Worm (Caenorhabditis elegans) whole organism, young adult: ENCODE measurements around the gene scl-21.

Experiments
- F10E7.11 ChIP-seq: sonication (generic microtip); optimal IDR thresholded peaks from 2 replicates; lab custom pipeline; 2017; ENCODE audit warnings: mild to moderate bottlenecking, missing genetic modification characterization, moderate library complexity, missing compliant biosample characterization
- Y53G8AR.9 ChIP-seq: fragments of 200-800 bp; sonication (Bioruptor generic); conservative IDR thresholded peaks from 2 replicates; pipeline ENCODE4 v1.3.6; 2022; ENCODE audit warnings: missing genetic modification reagents, missing genetic modification characterization, missing compliant biosample characterization
- akir-1 ChIP-seq: fragments of 200-800 bp; sonication (Bioruptor generic); optimal IDR thresholded peaks from 2 replicates; lab custom pipeline; 2018; ENCODE audit warnings: mild to moderate bottlenecking, missing genetic modification characterization, moderate library complexity, missing compliant biosample characterization
- cebp-1 ChIP-seq, 2 experiments: fragments of 200-800 bp in 1 of 2; sonication (Bioruptor generic) in 1 of 2; sonication (generic microtip) in 1 of 2; IDR thresholded peaks in 1 of 2; optimal IDR thresholded peaks in 1 of 2; 2 replicates each; pipeline versions ENCODE4 v1.3.6 to Lab custom; 2017 to 2022; ENCODE audit warnings: missing compliant biosample characterization in 2 of 2, missing genetic modification characterization in 2 of 2, mild to moderate bottlenecking in 1 of 2, missing genetic modification reagents in 1 of 2, moderate library complexity in 1 of 2
- hmg-20 ChIP-seq: fragments of 200-800 bp; sonication (Bioruptor generic); IDR thresholded peaks from 2 replicates; pipeline ENCODE4 v1.3.6; 2022; ENCODE audit warnings: missing genetic modification reagents, missing genetic modification characterization, missing compliant biosample characterization
- lin-35 ChIP-seq, 3 experiments: fragments of 150-350 bp in 2 of 3; sonication (generic microtip) in 1 of 3; optimal IDR thresholded peaks; 2 replicates each; lab custom pipeline; 2014 to 2018; ENCODE audit warnings: missing biosample characterization in 3 of 3, missing genetic modification characterization in 3 of 3, missing genetic modification reagents in 3 of 3
- nhr-120 ChIP-seq: fragments of 200-800 bp; sonication (Bioruptor generic); IDR thresholded peaks from 2 replicates; pipeline ENCODE4 v1.3.6; 2022; ENCODE audit warnings: missing genetic modification characterization, missing compliant biosample characterization
- repo-1 ChIP-seq: sonication (generic microtip); optimal IDR thresholded peaks from 2 replicates; lab custom pipeline; 2017; ENCODE audit warnings: mild to moderate bottlenecking, missing genetic modification characterization, missing compliant biosample characterization
- sea-2 ChIP-seq: fragments of 200-800 bp; sonication (Bioruptor generic); IDR thresholded peaks from 2 replicates; pipeline ENCODE4 v1.3.6; 2022; ENCODE audit warnings: missing genetic modification characterization, missing compliant biosample characterization

DNA sequence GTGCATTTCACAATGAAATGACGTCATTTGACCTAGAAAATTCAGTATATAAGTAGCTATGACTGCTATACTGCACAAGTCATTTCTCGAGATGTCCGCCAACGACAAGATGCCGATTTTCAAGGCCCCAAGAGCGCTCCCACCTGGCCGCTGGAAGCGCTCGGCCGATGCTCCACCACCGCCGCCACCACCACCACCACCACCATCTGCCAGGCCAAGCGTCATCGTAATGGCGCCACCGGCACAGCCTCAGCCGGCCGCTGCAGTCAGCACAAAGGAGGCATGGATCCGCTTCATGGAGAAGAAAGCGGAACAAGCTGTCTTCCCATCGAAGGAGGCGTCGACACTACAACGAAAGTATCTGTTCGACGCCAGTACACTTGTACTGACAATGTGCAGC lies 10.2 kb downstream of the scl-21 start, which contains the start of gene Y43F8B.28:
- no peak for TF ChIP-seq nhr-120
- no peak for TF ChIP-seq sea-2 (GFP tag; lab: Robert Waterston, UW)
- no peak for TF ChIP-seq repo-1 (tag; lab: Kevin White, UChicago)
- TF ChIP-seq Y53G8AR.9 (GFP tag; lab: Robert Waterston, UW) = no peak
- no peak for TF ChIP-seq hmg-20 (GFP tag; lab: Robert Waterston, UW)
- no peak for TF ChIP-seq lin-35 (GFP tag; optimal IDR thresholded peaks at IDR 0.05; lab: Kevin White, UChicago)
- no peak for TF ChIP-seq F10E7.11 (tag; lab: Kevin White, UChicago)
- no peak for TF ChIP-seq cebp-1 (GFP tag; IDR thresholded peaks at IDR 0.05; lab: Robert Waterston, UW)
- TF ChIP-seq cebp-1 (tag; optimal IDR thresholded peaks at IDR 0.05; lab: Kevin White, UChicago) = no peak
- TF ChIP-seq akir-1 (GFP tag; lab: Kevin White, UChicago) = no peak
